Fruit fly (Drosophila melanogaster) whole organism, wandering third instar larva: ENCODE data around the gene PIG-Wb.

Experiments used
- CrebA ChIP-seq: fragments of 200-800 bp; sonication (Bioruptor generic); optimal IDR thresholded peaks from 2 replicates; lab custom pipeline; 2016; ENCODE audit warnings: missing biosample characterization, mild to moderate bottlenecking, missing genetic modification characterization, borderline replicate concordance
- dl ChIP-seq, 2 experiments: fragments of 175-275, 200-275 bp in 1 of 2; fragments of 200-275 bp in 1 of 2; sonication (Bioruptor generic); optimal IDR thresholded peaks; lab custom pipeline; 2018; ENCODE audit warnings: mild to moderate bottlenecking in 2 of 2, missing biosample characterization in 2 of 2, missing genetic modification characterization in 2 of 2, moderate library complexity in 2 of 2; ENCODE audit not compliant: partially characterized antibody in 2 of 2, insufficient read depth in 1 of 2

DNA sequence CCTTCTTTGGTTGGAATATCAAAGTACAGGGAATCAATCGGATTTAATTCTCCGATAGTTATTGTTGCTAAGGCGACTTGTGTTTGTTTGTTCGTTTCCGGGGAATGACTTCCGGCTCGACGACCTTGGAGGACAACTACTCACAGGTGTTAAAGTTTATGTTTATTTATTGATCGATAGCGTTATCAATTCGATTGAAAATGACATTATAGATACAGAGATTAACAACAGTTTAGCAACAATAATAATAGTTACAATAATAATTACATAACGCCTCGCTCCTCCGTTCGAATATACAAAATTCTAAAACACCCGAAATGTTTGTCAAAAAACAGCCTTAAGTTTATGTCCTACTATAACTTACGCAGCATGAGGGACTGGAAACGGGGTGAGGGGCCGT, 33.8 kb upstream of the PIG-Wb start, which contains the start of gene Dhc62B:
- TF ChIP-seq dl (GFP tag; optimal IDR thresholded peaks at IDR 0.05; lab: Kevin White, UChicago; ENCODE audit: insufficient read depth in 1 of 2, partially characterized antibody in 2 of 2) (no peak), CrebA (GFP tag; lab: Kevin White, UChicago) (no peak)
